Worm (Caenorhabditis elegans): ENCODE results near the gene Y67H2A.10.

- no peak for TF ChIP-seq nhr-76 (tag; optimal IDR thresholded peaks at IDR 0.05)
- no peak for TF ChIP-seq unc-120 (tag; optimal IDR thresholded peaks at IDR 0.05; ENCODE audit: poor library complexity, severe bottlenecking)
- no peak for TF ChIP-seq elt-1 (tag; optimal IDR thresholded peaks at IDR 0.05; ENCODE audit: borderline replicate concordance, insufficient read depth)
- TF ChIP-seq hlh-1 (tag; optimal IDR thresholded peaks at IDR 0.05), result no peak
- TF ChIP-seq lin-13 (tag; optimal IDR thresholded peaks at IDR 0.05), result no peak
Observed at ce11 chrIV:13240842-13241143, 48.5 kb downstream of the Y67H2A.10 start, which contains the start of gene lin-54.

All from whole organism, mixed stage, embryonic.